Worm (Caenorhabditis elegans) whole organism, L1 larva: ENCODE measurements around the gene tba-4.

ENCODE experiments used
- C16A3.4 ChIP-seq: fragments of 150-350 bp; optimal IDR thresholded peaks from 2 replicates; lab custom pipeline; 2014; ENCODE audit warnings: missing biosample characterization, missing genetic modification characterization
- C34B4.2 ChIP-seq: sonication (generic microtip); optimal IDR thresholded peaks from 2 replicates; lab custom pipeline; 2017; ENCODE audit warnings: mild to moderate bottlenecking, missing genetic modification characterization, missing compliant biosample characterization
- Y116A8C.19 ChIP-seq: sonication (generic microtip); optimal IDR thresholded peaks from 2 replicates; lab custom pipeline; 2016; ENCODE audit warnings: missing compliant biosample characterization, missing genetic modification characterization, borderline replicate concordance
- alr-1 ChIP-seq: fragments of 200-800 bp; sonication (Bioruptor generic); optimal IDR thresholded peaks from 2 replicates; lab custom pipeline; 2018; ENCODE audit warnings: borderline replicate concordance, mild to moderate bottlenecking, missing genetic modification characterization, missing compliant biosample characterization
- ama-1 ChIP-seq: fragments of 150-350 bp; optimal IDR thresholded peaks from 2 replicates; lab custom pipeline; 2014
- ceh-8 ChIP-seq: fragments of 200-800 bp; sonication (Bioruptor generic); optimal IDR thresholded peaks from 2 replicates; lab custom pipeline; 2018; ENCODE audit warnings: mild to moderate bottlenecking, missing genetic modification characterization, moderate library complexity, missing compliant biosample characterization
- ceh-88 ChIP-seq: fragments of 200-800 bp; sonication (Bioruptor generic); IDR thresholded peaks from 2 replicates; pipeline ENCODE4 v1.3.6; 2022; ENCODE audit warnings: missing genetic modification characterization, missing compliant biosample characterization
- ceh-90 ChIP-seq: sonication (generic microtip); optimal IDR thresholded peaks from 2 replicates; lab custom pipeline; 2016; ENCODE audit warnings: missing genetic modification characterization, missing compliant biosample characterization
- ces-1 ChIP-seq: fragments of 150-350 bp; optimal IDR thresholded peaks from 2 replicates; lab custom pipeline; 2014; ENCODE audit warnings: missing biosample characterization, missing genetic modification reagents, missing genetic modification characterization
- efl-1 ChIP-seq, 4 experiments: fragments of 150-350 bp; optimal IDR thresholded peaks in 3 of 4; peaks in 1 of 4; 1 replicate in 1 of 4; 2 replicates in 3 of 4; lab custom pipeline; 2014; ENCODE audit warnings: missing biosample characterization in 2 of 4, missing genetic modification characterization in 2 of 4, missing genetic modification reagents in 2 of 4
- efl-3 ChIP-seq: fragments of 200-800 bp; sonication (Bioruptor generic); optimal IDR thresholded peaks from 2 replicates; lab custom pipeline; 2018; ENCODE audit warnings: mild to moderate bottlenecking, missing genetic modification characterization, missing compliant biosample characterization
- egl-13 ChIP-seq: sonication (generic microtip); optimal IDR thresholded peaks from 2 replicates; lab custom pipeline; 2016; ENCODE audit warnings: missing genotype, missing genetic modification reagents, missing genetic modification characterization, missing compliant biosample characterization
- egl-27 ChIP-seq, 2 experiments: fragments of 150-350 bp in 1 of 2; sonication (generic microtip); optimal IDR thresholded peaks; 3 replicates each; lab custom pipeline; 2017 to 2018; ENCODE audit warnings: missing biosample characterization in 2 of 2, missing genetic modification characterization in 2 of 2, missing genetic modification reagents in 2 of 2
- elt-3 ChIP-seq, 6 experiments: fragments of 150-350 bp in 1 of 6; sonication (generic microtip); optimal IDR thresholded peaks; 2 replicates each; lab custom pipeline; 2017 to 2018; ENCODE audit warnings: missing biosample characterization in 6 of 6, missing genetic modification characterization in 6 of 6, inconsistent platforms in 1 of 6
- ets-5 ChIP-seq: fragments of 200-800 bp; sonication (Bioruptor generic); IDR thresholded peaks from 2 replicates; pipeline ENCODE4 v1.3.6; 2022; ENCODE audit warnings: missing genetic modification characterization, missing compliant biosample characterization
- fkh-10 ChIP-seq: sonication (generic microtip); optimal IDR thresholded peaks from 2 replicates; lab custom pipeline; 2017; ENCODE audit warnings: missing biosample characterization, missing genetic modification reagents, missing genetic modification characterization
- grh-1 ChIP-seq: fragments of 200-800 bp; sonication (Bioruptor generic); IDR thresholded peaks from 2 replicates; pipeline ENCODE4 v1.3.6; 2022; ENCODE audit warnings: missing genetic modification reagents, missing genetic modification characterization, missing compliant biosample characterization
- hlh-4 ChIP-seq: sonication (generic microtip); optimal IDR thresholded peaks from 2 replicates; lab custom pipeline; 2016; ENCODE audit warnings: mild to moderate bottlenecking, missing genetic modification characterization, missing compliant biosample characterization
- hpl-2 ChIP-seq: fragments of 150-350 bp; optimal IDR thresholded peaks from 2 replicates; lab custom pipeline; 2014; ENCODE audit warnings: missing biosample characterization, missing genetic modification reagents, missing genetic modification characterization
- irx-1 ChIP-seq: sonication (generic microtip); optimal IDR thresholded peaks from 2 replicates; lab custom pipeline; 2016; ENCODE audit warnings: missing genetic modification characterization, missing compliant biosample characterization
- isw-1 ChIP-seq: fragments of 200-800 bp; sonication (Bioruptor generic); IDR thresholded peaks from 2 replicates; pipeline ENCODE4 v1.3.6; 2022; ENCODE audit warnings: missing genetic modification characterization, missing compliant biosample characterization
- jun-1 ChIP-seq: fragments of 150-350 bp; optimal IDR thresholded peaks from 2 replicates; lab custom pipeline; 2014; ENCODE audit warnings: missing biosample characterization, missing genetic modification reagents, missing genetic modification characterization
- lin-35 ChIP-seq, 2 experiments: fragments of 150-350 bp; optimal IDR thresholded peaks; 2 replicates each; lab custom pipeline; 2014; ENCODE audit warnings: missing biosample characterization in 2 of 2, missing genetic modification characterization in 2 of 2, missing genetic modification reagents in 2 of 2
- mab-9 ChIP-seq: fragments of 200-800 bp; sonication (Bioruptor generic); IDR thresholded peaks from 2 replicates; pipeline ENCODE4 v1.3.6; 2022; ENCODE audit warnings: missing genetic modification reagents, missing genetic modification characterization, missing compliant biosample characterization
- mef-2 ChIP-seq: fragments of 150-350 bp; optimal IDR thresholded peaks from 2 replicates; lab custom pipeline; 2014; ENCODE audit warnings: missing biosample characterization, missing genetic modification characterization
- mep-1 ChIP-seq: fragments of 150-350 bp; optimal IDR thresholded peaks from 2 replicates; lab custom pipeline; 2014; ENCODE audit warnings: missing biosample characterization, missing genetic modification characterization
- nhr-19 ChIP-seq: fragments of 200-800 bp; sonication (Bioruptor generic); conservative IDR thresholded peaks from 2 replicates; pipeline ENCODE4 v1.3.6; 2022; ENCODE audit warnings: missing genetic modification characterization, missing compliant biosample characterization
- nhr-20 ChIP-seq: sonication (generic microtip); optimal IDR thresholded peaks from 2 replicates; lab custom pipeline; 2016; ENCODE audit warnings: mild to moderate bottlenecking, missing genetic modification characterization, missing compliant biosample characterization
- nhr-237 ChIP-seq: fragments of 150-350 bp; optimal IDR thresholded peaks from 2 replicates; lab custom pipeline; 2014; ENCODE audit warnings: missing biosample characterization, missing genetic modification characterization
- nhr-76 ChIP-seq: sonication (generic microtip); optimal IDR thresholded peaks from 2 replicates; lab custom pipeline; 2017; ENCODE audit warnings: missing biosample characterization, missing genetic modification characterization
- nhr-77 ChIP-seq: fragments of 150-350 bp; optimal IDR thresholded peaks from 2 replicates; lab custom pipeline; 2014; ENCODE audit warnings: missing biosample characterization, missing genetic modification characterization
- nhr-84 ChIP-seq: sonication (generic microtip); optimal IDR thresholded peaks from 2 replicates; lab custom pipeline; 2017; ENCODE audit warnings: missing biosample characterization, missing genetic modification characterization
- nhr-85 ChIP-seq: sonication (generic microtip); peaks from one replicate; lab custom pipeline; 2016; ENCODE audit warnings: missing genetic modification characterization, inconsistent platforms, missing compliant biosample characterization
- nhr-90 ChIP-seq: sonication (generic microtip); optimal IDR thresholded peaks from 2 replicates; lab custom pipeline; 2016; ENCODE audit warnings: mild to moderate bottlenecking, missing genetic modification characterization, missing compliant biosample characterization; ENCODE audit not compliant: poor library complexity
- pag-3 ChIP-seq: sonication (generic microtip); optimal IDR thresholded peaks from 2 replicates; lab custom pipeline; 2017; ENCODE audit warnings: missing genetic modification characterization, mild to moderate bottlenecking, missing compliant biosample characterization, antibody characterized with exemption, borderline replicate concordance; ENCODE audit not compliant: insufficient read depth
- pax-3 ChIP-seq: fragments of 200-800 bp; sonication (Bioruptor generic); optimal IDR thresholded peaks from 2 replicates; lab custom pipeline; 2018; ENCODE audit warnings: mild to moderate bottlenecking, missing genetic modification characterization, moderate library complexity, missing compliant biosample characterization
- pqm-1 ChIP-seq: sonication (generic microtip); optimal IDR thresholded peaks from 3 replicates; lab custom pipeline; 2017; ENCODE audit warnings: missing biosample characterization, missing genetic modification characterization
- skn-1 ChIP-seq: fragments of 150-350 bp; optimal IDR thresholded peaks from 2 replicates; lab custom pipeline; 2014; ENCODE audit warnings: missing biosample characterization, missing genetic modification characterization
- snpc-4 ChIP-seq: fragments of 150-350 bp; optimal IDR thresholded peaks from 2 replicates; lab custom pipeline; 2014; ENCODE audit warnings: missing biosample characterization, missing genetic modification characterization
- snu-23 ChIP-seq: sonication (generic microtip); optimal IDR thresholded peaks from 2 replicates; lab custom pipeline; 2016; ENCODE audit warnings: missing genetic modification characterization, missing compliant biosample characterization
- sptf-1 ChIP-seq: fragments of 150-350 bp; optimal IDR thresholded peaks from 2 replicates; lab custom pipeline; 2014; ENCODE audit warnings: missing biosample characterization, missing genetic modification characterization
- sup-37 ChIP-seq: fragments of 200-800 bp; sonication (Bioruptor generic); optimal IDR thresholded peaks from 2 replicates; lab custom pipeline; 2018; ENCODE audit warnings: mild to moderate bottlenecking, missing genetic modification characterization, missing compliant biosample characterization
- tbx-2 ChIP-seq: sonication (generic microtip); optimal IDR thresholded peaks from 2 replicates; lab custom pipeline; 2016; ENCODE audit warnings: missing genetic modification characterization, missing compliant biosample characterization
- tlp-1 ChIP-seq: fragments of 150-350 bp; optimal IDR thresholded peaks from 2 replicates; lab custom pipeline; 2014; ENCODE audit warnings: missing biosample characterization, missing genetic modification characterization
- unc-62 ChIP-seq: fragments of 150-350 bp; optimal IDR thresholded peaks from 2 replicates; lab custom pipeline; 2014; ENCODE audit warnings: missing biosample characterization, missing genetic modification reagents, missing genetic modification characterization
- unc-86 ChIP-seq: sonication (generic microtip); optimal IDR thresholded peaks from 2 replicates; lab custom pipeline; 2016; ENCODE audit warnings: missing genetic modification characterization, missing compliant biosample characterization
- unc-98 ChIP-seq: fragments of 200-800 bp; sonication (Bioruptor generic); IDR thresholded peaks from 2 replicates; pipeline ENCODE4 v1.3.6; 2022; ENCODE audit warnings: missing genetic modification characterization, missing compliant biosample characterization
- xbp-1 ChIP-seq: sonication (generic microtip); optimal IDR thresholded peaks from 2 replicates; lab custom pipeline; 2016; ENCODE audit warnings: missing genetic modification characterization, missing compliant biosample characterization
- zag-1 ChIP-seq: fragments of 150-350 bp; optimal IDR thresholded peaks from 2 replicates; lab custom pipeline; 2014; ENCODE audit warnings: missing biosample characterization, missing genetic modification characterization

The tba-4 gene

ce11 chrII:10950107-10950679 is 31.7 kb downstream of the tba-4 start, which contains the start of gene gst-5 (continued):
- TF ChIP-seq ama-1 (lab: Kevin White, UChicago) (no peak), ceh-88 (GFP tag; lab: Robert Waterston, UW) (no peak), jun-1 (tag; lab: Kevin White, UChicago) (no peak), nhr-20 (tag; lab: Kevin White, UChicago) (peak; percentile 68), grh-1 (GFP tag; lab: Robert Waterston, UW) (no peak), egl-27 (tag; optimal IDR thresholded peaks at IDR 0.05; lab: Kevin White, UChicago) (peak in 1 of 2 experiments; percentile 13), zag-1 (no peak), mab-9 (GFP tag; lab: Robert Waterston, UW) (no peak), ces-1 (GFP tag; lab: Kevin White, UChicago) (no peak), hpl-2 (GFP tag; lab: Kevin White, UChicago) (no peak), elt-3 (tag; optimal IDR thresholded peaks at IDR 0.05; lab: Kevin White, UChicago) (no peak), irx-1 (tag; lab: Kevin White, UChicago) (peak; percentile 3), unc-62 (GFP tag; lab: Kevin White, UChicago) (no peak), nhr-90 (tag; lab: Kevin White, UChicago) (peak; percentile 43), nhr-76 (tag; lab: Kevin White, UChicago) (no peak), pax-3 (tag; lab: Kevin White, UChicago) (no peak), Y116A8C.19 (tag; lab: Kevin White, UChicago) (no peak), snu-23 (peak; percentile 67), sup-37 (no peak), xbp-1 (peak; percentile 27), C34B4.2 (no peak), ceh-8 (no peak), mef-2 (tag; lab: Kevin White, UChicago) (no peak), pqm-1 (tag; lab: Kevin White, UChicago) (no peak), alr-1 (tag; lab: Kevin White, UChicago) (no peak), fkh-10 (GFP tag; lab: Kevin White, UChicago) (no peak), C16A3.4 (tag; lab: Kevin White, UChicago) (no peak), nhr-77 (tag; lab: Kevin White, UChicago) (peak; percentile 54), ets-5 (GFP tag; lab: Robert Waterston, UW) (no peak), sptf-1 (tag; lab: Kevin White, UChicago) (no peak), nhr-237 (tag; lab: Kevin White, UChicago) (peak; percentile 72), snpc-4 (tag; lab: Kevin White, UChicago) (no peak)

- no peak for TF ChIP-seq ceh-90 (tag; lab: Kevin White, UChicago)
- TF ChIP-seq tbx-2 (tag; lab: Kevin White, UChicago), result no peak
- no peak for TF ChIP-seq nhr-84 (tag; lab: Kevin White, UChicago)
- TF ChIP-seq mef-2 (tag; lab: Kevin White, UChicago), result no peak
- no peak for TF ChIP-seq skn-1 (tag; lab: Kevin White, UChicago)
- no peak for TF ChIP-seq lin-35 (GFP tag; optimal IDR thresholded peaks at IDR 0.05; lab: Kevin White, UChicago)
- no peak for TF ChIP-seq efl-3 (GFP tag; lab: Kevin White, UChicago)
- TF ChIP-seq pax-3 (tag; lab: Kevin White, UChicago), result no peak
- no peak for TF ChIP-seq nhr-85 (tag; lab: Kevin White, UChicago)
- no peak for TF ChIP-seq sup-37
These were observed 34.6 kb downstream of the tba-4 start, which contains the start of gene nos-1 for ce11 chrII:10953065-10953464. TSS of gene nos-1 (minus strand) at chrII:10953165.

ce11 chrII:10955114-10955513 is 36.6 kb downstream of the tba-4 start:
- TF ChIP-seq grh-1 (GFP tag; lab: Robert Waterston, UW) (no peak), ceh-8 (no peak), mep-1 (tag; lab: Kevin White, UChicago) (no peak), tlp-1 (no peak), irx-1 (tag; lab: Kevin White, UChicago) (no peak), pag-3 (tag; lab: Kevin White, UChicago) (no peak), nhr-19 (GFP tag; lab: Robert Waterston, UW) (no peak), unc-86 (tag; lab: Kevin White, UChicago) (no peak), egl-13 (tag; lab: Kevin White, UChicago) (no peak), hpl-2 (GFP tag; lab: Kevin White, UChicago) (no peak), unc-98 (GFP tag; lab: Robert Waterston, UW) (no peak), efl-1 (optimal IDR thresholded peaks at IDR 0.05; lab: Kevin White, UChicago) (no peak), efl-1 (GFP tag; optimal IDR thresholded peaks at IDR 0.05 in 1 of 2; lab: Kevin White, UChicago) (no peak), hlh-4 (tag; lab: Kevin White, UChicago) (no peak), elt-3 (tag; optimal IDR thresholded peaks at IDR 0.05; lab: Kevin White, UChicago) (no peak), isw-1 (GFP tag; lab: Robert Waterston, UW) (no peak), ceh-90 (tag; lab: Kevin White, UChicago) (no peak), zag-1 (no peak), Y116A8C.19 (tag; lab: Kevin White, UChicago) (no peak)
- TF ChIP-seq, all 84 proteins: peak for 0
